Worm (Caenorhabditis elegans) whole organism, young adult: ENCODE measurements around the gene C36C5.12.

Experiments used
- F49E8.2 ChIP-seq: sonication (generic microtip); optimal IDR thresholded peaks from 3 replicates; lab custom pipeline; 2017; ENCODE audit warnings: missing genetic modification characterization, mild to moderate bottlenecking, missing compliant biosample characterization, antibody characterized with exemption, moderate library complexity; ENCODE audit not compliant: insufficient read depth
- attf-5 ChIP-seq: fragments of 200-800 bp; sonication (Bioruptor generic); optimal IDR thresholded peaks from 2 replicates; lab custom pipeline; 2018; ENCODE audit warnings: mild to moderate bottlenecking, missing genetic modification characterization, missing compliant biosample characterization
- ccch-3 ChIP-seq: fragments of 200-800 bp; sonication (Bioruptor generic); optimal IDR thresholded peaks from 2 replicates; lab custom pipeline; 2018; ENCODE audit warnings: mild to moderate bottlenecking, missing genetic modification characterization, missing compliant biosample characterization
- ceh-79 ChIP-seq: sonication (generic microtip); optimal IDR thresholded peaks from 2 replicates; lab custom pipeline; 2017; ENCODE audit warnings: mild to moderate bottlenecking, missing genetic modification characterization, missing compliant biosample characterization
- egl-18 ChIP-seq: fragments of 200-800 bp; sonication (Bioruptor generic); IDR thresholded peaks from 2 replicates; pipeline ENCODE4 v1.3.6; 2022; ENCODE audit warnings: missing genetic modification reagents, missing genetic modification characterization, missing compliant biosample characterization
- madf-3 ChIP-seq: fragments of 200-800 bp; sonication (Bioruptor generic); IDR thresholded peaks from 2 replicates; pipeline ENCODE4 v1.3.6; 2022; ENCODE audit warnings: missing genetic modification reagents, missing genetic modification characterization, missing compliant biosample characterization
- mes-4 ChIP-seq: sonication (generic microtip); optimal IDR thresholded peaks from 2 replicates; lab custom pipeline; 2016; ENCODE audit warnings: missing genotype, missing genetic modification characterization, missing compliant biosample characterization
- sea-2 ChIP-seq: fragments of 200-800 bp; sonication (Bioruptor generic); IDR thresholded peaks from 2 replicates; pipeline ENCODE4 v1.3.6; 2022; ENCODE audit warnings: missing genetic modification characterization, missing compliant biosample characterization
- snpc-4 ChIP-seq, 5 experiments: fragments of 150-350 bp in 1 of 5; sonication (generic microtip) in 4 of 5; optimal IDR thresholded peaks; 2 replicates each; lab custom pipeline; 2014 to 2018; ENCODE audit warnings: missing genetic modification characterization in 5 of 5, missing biosample characterization in 3 of 5, antibody characterized with exemption in 2 of 5, mild to moderate bottlenecking in 2 of 5, missing compliant biosample characterization in 2 of 5, missing genotype in 2 of 5, moderate library complexity in 2 of 5, missing genetic modification reagents in 1 of 5
- unc-62 ChIP-seq: fragments of 150-350 bp; optimal IDR thresholded peaks from 2 replicates; lab custom pipeline; 2014; ENCODE audit warnings: missing biosample characterization, missing genetic modification reagents, missing genetic modification characterization
- ztf-6 ChIP-seq: fragments of 200-800 bp; sonication (Bioruptor generic); IDR thresholded peaks from 2 replicates; pipeline ENCODE4 v1.3.6; 2022; ENCODE audit warnings: missing genetic modification reagents, missing genetic modification characterization, missing compliant biosample characterization

ce11 chrV:3127670-3128069, 31.5 kb downstream of the C36C5.12 start, which contains the start of gene Y73C8C.10:
- TF ChIP-seq sea-2 (GFP tag; lab: Robert Waterston, UW) (no peak), attf-5 (GFP tag; lab: Kevin White, UChicago) (no peak), unc-62 (no peak), ceh-79 (tag; lab: Kevin White, UChicago) (no peak), mes-4 (tag; lab: Kevin White, UChicago) (no peak), F49E8.2 (tag; lab: Kevin White, UChicago) (no peak), madf-3 (GFP tag; lab: Robert Waterston, UW) (no peak), snpc-4 (GFP tag; optimal IDR thresholded peaks at IDR 0.05; lab: Kevin White, UChicago) (no peak), snpc-4 (tag; optimal IDR thresholded peaks at IDR 0.05; lab: Kevin White, UChicago) (no peak), ztf-6 (GFP tag; lab: Robert Waterston, UW) (no peak), egl-18 (GFP tag; lab: Robert Waterston, UW) (no peak), ccch-3 (no peak)
